Fruit fly (Drosophila melanogaster): ENCODE measurements around the gene Ilk.

DNA sequence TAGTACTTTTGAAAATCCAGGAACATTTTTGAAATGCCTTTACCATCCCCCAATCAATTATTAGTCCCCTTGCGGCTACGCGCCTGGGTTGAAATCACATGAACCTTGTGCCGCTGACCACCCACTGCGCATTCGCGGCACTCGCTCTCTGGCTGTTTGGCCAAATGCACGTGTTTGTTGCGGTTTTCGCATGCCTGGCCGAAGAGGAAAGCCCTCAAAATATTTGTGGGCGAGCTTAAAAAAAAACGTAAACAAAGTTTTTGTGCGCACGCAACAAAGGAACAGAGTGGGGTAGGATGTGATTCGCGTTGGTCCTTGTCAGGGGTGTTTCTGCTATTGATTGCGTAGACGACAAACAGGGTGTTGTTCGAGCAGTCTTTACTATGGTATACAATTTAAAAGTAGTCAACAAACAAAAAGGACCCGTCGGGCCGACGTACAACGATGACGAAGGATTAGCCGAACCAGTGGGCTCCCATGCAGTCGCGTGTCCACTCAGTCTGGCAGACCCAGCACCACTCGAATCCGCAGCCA is 22.2 kb upstream of the Ilk start:
- TF ChIP-seq cnc (optimal IDR thresholded peaks at IDR 0.05) (no peak), Mnt (GFP tag; optimal IDR thresholded peaks at IDR 0.05) (peak; percentile 33), pad (GFP tag; optimal IDR thresholded peaks at IDR 0.05) (no peak), CG5204 (GFP tag; optimal IDR thresholded peaks at IDR 0.05) (no peak), CG14711 (tag; optimal IDR thresholded peaks at IDR 0.05) (no peak), CG33017 (tag; optimal IDR thresholded peaks at IDR 0.05) (no peak), CG7101 (tag; optimal IDR thresholded peaks at IDR 0.05) (no peak), Hr96 (GFP tag; optimal IDR thresholded peaks at IDR 0.05) (no peak), CG12768 (GFP tag; optimal IDR thresholded peaks at IDR 0.05) (no peak)
